Worm (Caenorhabditis elegans): ENCODE measurements around the gene C39D10.1.
A peak's percentile ranks its signal among the peaks of the same experiment; 100 is the strongest.

Gene C39D10.1

ce11 chrX:7880848-7881247, 25.9 kb upstream of the C39D10.1 start, which contains the start of gene C39D10.8:
Gene C39D10.8 (minus strand): TSS chrX:7880948.
- TF ChIP-seq eyg-1 (tag; optimal IDR thresholded peaks at IDR 0.05) (no peak), madf-2 (tag; optimal IDR thresholded peaks at IDR 0.05) (no peak), nfya-1 (tag; optimal IDR thresholded peaks at IDR 0.05) (no peak), npax-4 (tag; optimal IDR thresholded peaks at IDR 0.05) (no peak), elt-2 (tag; optimal IDR thresholded peaks at IDR 0.05) (peak; percentile 30)

ce11 chrX:7881307-7881706, 25.5 kb upstream of the C39D10.1 start:
- TF ChIP-seq unc-55 (GFP tag; optimal IDR thresholded peaks at IDR 0.05) (no peak), lim-6 (tag; optimal IDR thresholded peaks at IDR 0.05) (no peak), ets-4 (tag; optimal IDR thresholded peaks at IDR 0.05) (no peak), ceh-22 (tag; optimal IDR thresholded peaks at IDR 0.05) (no peak), odd-2 (tag; optimal IDR thresholded peaks at IDR 0.05) (no peak), C38D4.7 (GFP tag; optimal IDR thresholded peaks at IDR 0.05) (no peak), lin-11 (tag; optimal IDR thresholded peaks at IDR 0.05) (no peak)

ce11 chrX:7883994-7884393, 22.8 kb upstream of the C39D10.1 start, which contains the start of gene pcyt-2.2:
Gene pcyt-2.2 (plus strand): TSS chrX:7884294.
- TF ChIP-seq fkh-10 (GFP tag; optimal IDR thresholded peaks at IDR 0.05) (no peak), ttx-3 (tag; optimal IDR thresholded peaks at IDR 0.05) (no peak), dve-1 (tag; optimal IDR thresholded peaks at IDR 0.05) (no peak), ets-4 (tag; optimal IDR thresholded peaks at IDR 0.05) (no peak), fax-1 (tag; optimal IDR thresholded peaks at IDR 0.05) (no peak), ceh-48 (tag; optimal IDR thresholded peaks at IDR 0.05) (no peak), dmd-4 (tag; optimal IDR thresholded peaks at IDR 0.05; ENCODE audit: borderline replicate concordance) (no peak), pax-1 (tag; optimal IDR thresholded peaks at IDR 0.05) (no peak), madf-2 (tag; optimal IDR thresholded peaks at IDR 0.05) (no peak), unc-3 (GFP tag; conservative IDR thresholded peaks at IDR 0.05) (no peak), unc-3 (tag; optimal IDR thresholded peaks at IDR 0.05) (no peak)

ce11 chrX:7886200-7886599, 20.6 kb upstream of the C39D10.1 start:
- TF ChIP-seq madf-2 (tag; optimal IDR thresholded peaks at IDR 0.05) (no peak), ztf-16 (tag; optimal IDR thresholded peaks at IDR 0.05) (no peak), C38D4.7 (GFP tag; optimal IDR thresholded peaks at IDR 0.05) (no peak), dmd-4 (tag; optimal IDR thresholded peaks at IDR 0.05; ENCODE audit: borderline replicate concordance) (no peak), rnt-1 (tag; optimal IDR thresholded peaks at IDR 0.05) (no peak), hlh-13 (GFP tag; optimal IDR thresholded peaks at IDR 0.05) (no peak), nhr-232 (tag; optimal IDR thresholded peaks at IDR 0.05) (no peak), nfya-1 (tag; optimal IDR thresholded peaks at IDR 0.05) (no peak), odd-2 (tag; optimal IDR thresholded peaks at IDR 0.05) (no peak), ref-2 (tag; optimal IDR thresholded peaks at IDR 0.05) (no peak), pha-2 (tag; optimal IDR thresholded peaks at IDR 0.05) (no peak), Y22D7AL.16 (tag; optimal IDR thresholded peaks at IDR 0.05) (no peak), ceh-9 (tag; optimal IDR thresholded peaks at IDR 0.05) (no peak), pag-3 (tag; optimal IDR thresholded peaks at IDR 0.05; ENCODE audit: borderline replicate concordance) (no peak), syd-9 (tag; optimal IDR thresholded peaks at IDR 0.05) (no peak), K02D7.2 (tag; optimal IDR thresholded peaks at IDR 0.05) (no peak), nhr-11 (tag; optimal IDR thresholded peaks at IDR 0.05) (no peak), ceh-14 (tag; optimal IDR thresholded peaks at IDR 0.05) (no peak), tbx-2 (tag; optimal IDR thresholded peaks at IDR 0.05) (no peak)

ce11 chrX:7888915-7889314, 17.8 kb upstream of the C39D10.1 start, which contains the start of gene C39D10.2:
Gene C39D10.2 (plus strand): TSS chrX:7889215.
- TF ChIP-seq mec-3 (tag; optimal IDR thresholded peaks at IDR 0.05; ENCODE audit: borderline replicate concordance) (no peak), elt-2 (tag; optimal IDR thresholded peaks at IDR 0.05) (no peak), elt-4 (tag; optimal IDR thresholded peaks at IDR 0.05) (no peak)
